Worm (Caenorhabditis elegans): ENCODE measurements around the gene Y105C5A.508.
"Not testable (repeated sequence)": the region's sequence is repeated elsewhere in the genome, so short reads cannot be mapped to it uniquely, and the experiment has no call there.

- TF ChIP-seq nhr-27 (tag; optimal IDR thresholded peaks at IDR 0.05); mxl-1 (tag; optimal IDR thresholded peaks at IDR 0.05); mel-28 (tag; optimal IDR thresholded peaks at IDR 0.05; ENCODE audit: borderline replicate concordance); attf-6 (GFP tag; IDR thresholded peaks at IDR 0.05); snpc-3.4 (tag; optimal IDR thresholded peaks at IDR 0.05); somi-1 (GFP tag; optimal IDR thresholded peaks at IDR 0.05); Y53F4B.3 (GFP tag; IDR thresholded peaks at IDR 0.05); akir-1 (GFP tag; optimal IDR thresholded peaks at IDR 0.05); F52B5.7 (tag; optimal IDR thresholded peaks at IDR 0.05); efl-1 (GFP tag; optimal IDR thresholded peaks at IDR 0.05): not testable (repeated sequence)
Measured at ce11 chrIV:15594935-15595620, 11.4 kb downstream of the Y105C5A.508 start, which contains the start of the genes pqn-78 and pqn-79.
